Worm (Caenorhabditis elegans) whole organism, L3 larva: ENCODE measurements around the gene ZK673.1.

Experiments used
- ama-1 ChIP-seq: fragments of 150-350 bp; optimal IDR thresholded peaks from 2 replicates; lab custom pipeline; 2018
- elt-1 ChIP-seq: fragments of 150-350 bp; optimal IDR thresholded peaks from 2 replicates; lab custom pipeline; 2014; ENCODE audit warnings: missing biosample characterization, missing genetic modification characterization
- fkh-10 ChIP-seq: sonication (generic microtip); optimal IDR thresholded peaks from 2 replicates; lab custom pipeline; 2017; ENCODE audit warnings: missing biosample characterization, missing genetic modification reagents, missing genetic modification characterization
- nhr-25 ChIP-seq: sonication (generic microtip); optimal IDR thresholded peaks from 2 replicates; lab custom pipeline; 2017; ENCODE audit warnings: missing biosample characterization, missing genetic modification characterization
- nhr-43 ChIP-seq: sonication (generic microtip); optimal IDR thresholded peaks from 2 replicates; lab custom pipeline; 2016; ENCODE audit warnings: mild to moderate bottlenecking, missing genetic modification characterization, missing compliant biosample characterization; ENCODE audit not compliant: poor library complexity, severe bottlenecking
- pha-4 ChIP-seq: fragments of 150-350 bp; optimal IDR thresholded peaks from 2 replicates; lab custom pipeline; 2014; ENCODE audit warnings: missing biosample characterization, missing genetic modification reagents, missing genetic modification characterization
- ztf-11 ChIP-seq: fragments of 150-350 bp; optimal IDR thresholded peaks from 2 replicates; lab custom pipeline; 2014; ENCODE audit warnings: missing biosample characterization, missing genetic modification characterization

DNA sequence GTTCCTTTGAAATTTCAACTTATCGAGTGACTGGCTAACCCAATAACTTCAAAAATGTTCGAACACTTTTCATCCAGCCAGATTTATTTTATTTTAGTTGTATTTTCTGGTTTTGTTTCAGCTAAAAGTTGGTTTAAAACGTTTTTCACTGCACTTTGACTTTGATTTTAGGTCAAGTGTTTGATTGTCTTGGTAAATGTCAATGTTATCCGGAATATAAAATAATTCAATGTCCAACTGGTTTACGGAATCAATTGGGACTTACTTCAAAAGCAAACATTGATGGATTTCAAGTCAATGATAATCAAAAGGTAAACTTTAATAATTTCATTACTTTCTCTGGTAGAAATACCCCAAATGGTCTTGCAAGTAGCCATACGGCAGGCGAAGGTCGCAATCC lies 40.9 kb downstream of the ZK673.1 start:
- TF ChIP-seq fkh-10 (GFP tag; lab: Kevin White, UChicago): no peak
- no peak for TF ChIP-seq pha-4
- no peak for TF ChIP-seq nhr-25 (tag; lab: Kevin White, UChicago)
- TF ChIP-seq ztf-11 (tag; lab: Kevin White, UChicago): no peak
- TF ChIP-seq elt-1 (tag; lab: Kevin White, UChicago): no peak
- no peak for TF ChIP-seq nhr-43
- no peak for TF ChIP-seq ama-1 (lab: Kevin White, UChicago)
